Fruit fly (Drosophila melanogaster): ENCODE results near the gene CG12355.

Gene CG12355

dm6 chr3L:15534274-15535227, 39.2 kb upstream of the CG12355 start (continued):
- TF ChIP-seq ap (GFP tag; IDR thresholded peaks at IDR 0.05), result 0 out of 2 replicates have a peak, but pooled peaks have one; percentile 7
- peak; percentile 58; the same call in 1 of the 2 replicates for TF ChIP-seq lmd (GFP tag; IDR thresholded peaks at IDR 0.05)
- no peak for TF ChIP-seq CG6791 (GFP tag; IDR thresholded peaks at IDR 0.05; ENCODE audit: partially characterized antibody)
- TF ChIP-seq CG31365 (tag; optimal IDR thresholded peaks at IDR 0.05), result no peak
- peak; percentile 92 for TF ChIP-seq CG7556 (GFP tag; optimal IDR thresholded peaks at IDR 0.05)
- peak; percentile 28; the same call in 1 of the 2 replicates for TF ChIP-seq Drgx (GFP tag; IDR thresholded peaks at IDR 0.05)
- no peak for TF ChIP-seq CrebB (tag; optimal IDR thresholded peaks at IDR 0.05)
- TF ChIP-seq pho (GFP tag; optimal IDR thresholded peaks at IDR 0.05), result peak; percentile 73
- no peak; the same call in 2 of the 3 replicates for TF ChIP-seq B-H1 (GFP tag; IDR thresholded peaks at IDR 0.05)
- TF ChIP-seq CG3407 (GFP tag; optimal IDR thresholded peaks at IDR 0.05), result peak; percentile 38
- TF ChIP-seq pzg (GFP tag; optimal IDR thresholded peaks at IDR 0.05), result no peak
- peak; percentile 22 for TF ChIP-seq CG17829 (tag; optimal IDR thresholded peaks at IDR 0.05)
- TF ChIP-seq org-1 (GFP tag; optimal IDR thresholded peaks at IDR 0.05), result peak; percentile 65
- TF ChIP-seq mirr (GFP tag; optimal IDR thresholded peaks at IDR 0.05), result no peak
- peak; percentile 68 for TF ChIP-seq Abd-B (GFP tag; optimal IDR thresholded peaks at IDR 0.05)
- peak; percentile 38 for TF ChIP-seq CG15696 (tag; optimal IDR thresholded peaks at IDR 0.05)
- peak; percentile 28 for TF ChIP-seq maf-S (GFP tag; optimal IDR thresholded peaks at IDR 0.05)
- no peak for TF ChIP-seq Fer1 (GFP tag; optimal IDR thresholded peaks at IDR 0.05)
- peak; percentile 71 for TF ChIP-seq CG15269 (tag; optimal IDR thresholded peaks at IDR 0.05)
- TF ChIP-seq Bgb (GFP tag; IDR thresholded peaks at IDR 0.05; ENCODE audit: partially characterized antibody), result no peak
- TF ChIP-seq CG32767 (GFP tag; IDR thresholded peaks at IDR 0.05), result no peak
- TF ChIP-seq CG31224 (GFP tag; IDR thresholded peaks at IDR 0.05), result no peak
- TF ChIP-seq CG17328 (GFP tag; IDR thresholded peaks at IDR 0.05), result 0 out of 2 replicates have a peak, but pooled peaks have one; percentile 55
- TF ChIP-seq CG10209 (GFP tag; optimal IDR thresholded peaks at IDR 0.05), result peak; percentile 76
- no peak for TF ChIP-seq Opbp (GFP tag; IDR thresholded peaks at IDR 0.05; ENCODE audit: partially characterized antibody)
- TF ChIP-seq E2f1 (GFP tag; IDR thresholded peaks at IDR 0.05), result 0 out of 2 replicates have a peak, but pooled peaks have one; percentile 20
- TF ChIP-seq jumu (GFP tag; optimal IDR thresholded peaks at IDR 0.05), result peak; percentile 49
- no peak for TF ChIP-seq Fer2 (tag; optimal IDR thresholded peaks at IDR 0.05)
- no peak for TF ChIP-seq CG11085 (GFP tag; IDR thresholded peaks at IDR 0.05)
- TF ChIP-seq Antp (GFP tag; optimal IDR thresholded peaks at IDR 0.05), result peak; percentile 45
- TF ChIP-seq CG4404 (GFP tag; IDR thresholded peaks at IDR 0.05), result no peak
- TF ChIP-seq Six4 (GFP tag; optimal IDR thresholded peaks at IDR 0.05), result peak; percentile 15
- peak; percentile 65 for TF ChIP-seq Ssrp (tag; optimal IDR thresholded peaks at IDR 0.05)
- TF ChIP-seq CG10366 (GFP tag; IDR thresholded peaks at IDR 0.05), result peak; percentile 51
- peak; percentile 83 for TF ChIP-seq crol (GFP tag; IDR thresholded peaks at IDR 0.05)
- TF ChIP-seq CG9215 (GFP tag; IDR thresholded peaks at IDR 0.05), result peak; percentile 60
- no peak for TF ChIP-seq lov (optimal IDR thresholded peaks at IDR 0.05)
- TF ChIP-seq lov (GFP tag; IDR thresholded peaks at IDR 0.05), result no peak
- TF ChIP-seq Dad (GFP tag; optimal IDR thresholded peaks at IDR 0.05), result peak; percentile 18
- TF ChIP-seq CG2678 (tag; optimal IDR thresholded peaks at IDR 0.05), result peak; percentile 81
- TF ChIP-seq br (optimal IDR thresholded peaks at IDR 0.05), result no peak
- no peak for TF ChIP-seq nom (GFP tag; optimal IDR thresholded peaks at IDR 0.05)
- TF ChIP-seq Sry-β (GFP tag; optimal IDR thresholded peaks at IDR 0.05), result peak; percentile 12
- TF ChIP-seq Chrac-16 (GFP tag; optimal IDR thresholded peaks at IDR 0.05), result peak; percentile 53
- TF ChIP-seq mld (GFP tag; IDR thresholded peaks at IDR 0.05; ENCODE audit: partially characterized antibody), result no peak
- no peak for TF ChIP-seq GATAe (GFP tag; conservative IDR thresholded peaks at IDR 0.05)
- TF ChIP-seq CG4617 (GFP tag; optimal IDR thresholded peaks at IDR 0.05; ENCODE audit: borderline replicate concordance), result peak; percentile 5
- no peak for TF ChIP-seq bigmax (GFP tag; optimal IDR thresholded peaks at IDR 0.05)
- no peak for TF ChIP-seq hth (optimal IDR thresholded peaks at IDR 0.05)
